Worm (Caenorhabditis elegans) whole organism, early embryonic: ENCODE data around the gene F20G2.2.
A peak's percentile ranks its signal among the peaks of the same experiment; 100 is the strongest.

Source experiments
- B0310.2 ChIP-seq: sonication (generic microtip); optimal IDR thresholded peaks from 2 replicates; lab custom pipeline; 2016; ENCODE audit warnings: mild to moderate bottlenecking, missing genetic modification characterization, missing compliant biosample characterization
- F13C5.2 ChIP-seq: sonication (generic microtip); optimal IDR thresholded peaks from 2 replicates; lab custom pipeline; 2017; ENCODE audit warnings: mild to moderate bottlenecking, missing genetic modification characterization, inconsistent platforms, missing compliant biosample characterization
- aly-1 ChIP-seq: sonication (generic microtip); optimal IDR thresholded peaks from 2 replicates; lab custom pipeline; 2016; ENCODE audit warnings: missing genetic modification characterization, missing compliant biosample characterization
- ama-1 ChIP-seq: fragments of 150-350 bp; optimal IDR thresholded peaks from 2 replicates; lab custom pipeline; 2014
- ceh-13 ChIP-seq: fragments of 200-800 bp; sonication (Bioruptor generic); optimal IDR thresholded peaks from 2 replicates; lab custom pipeline; 2018; ENCODE audit warnings: mild to moderate bottlenecking, missing genetic modification characterization, missing compliant biosample characterization
- ceh-36 ChIP-seq: sonication (generic microtip); optimal IDR thresholded peaks from 2 replicates; lab custom pipeline; 2016; ENCODE audit warnings: missing genetic modification characterization, inconsistent platforms, missing compliant biosample characterization
- ets-7 ChIP-seq: sonication (generic microtip); optimal IDR thresholded peaks from 2 replicates; lab custom pipeline; 2016; ENCODE audit warnings: missing genotype, missing genetic modification characterization, missing compliant biosample characterization
- flt-1 ChIP-seq: fragments of 200-800 bp; sonication (Bioruptor generic); IDR thresholded peaks from 2 replicates; pipeline ENCODE4 v1.3.6; 2022; ENCODE audit warnings: missing genetic modification characterization, missing compliant biosample characterization
- hmbx-1 ChIP-seq: sonication (generic microtip); optimal IDR thresholded peaks from 2 replicates; lab custom pipeline; 2016; ENCODE audit warnings: mild to moderate bottlenecking, missing genetic modification characterization, missing compliant biosample characterization
- hmg-4 ChIP-seq: fragments of 200-800 bp; sonication (Bioruptor generic); optimal IDR thresholded peaks from 2 replicates; lab custom pipeline; 2018; ENCODE audit warnings: mild to moderate bottlenecking, missing genetic modification characterization, missing compliant biosample characterization
- hnd-1 ChIP-seq: sonication (generic microtip); optimal IDR thresholded peaks from 2 replicates; lab custom pipeline; 2016; ENCODE audit warnings: missing genetic modification characterization, missing compliant biosample characterization
- pes-1 ChIP-seq: fragments of 200-800 bp; sonication (Bioruptor generic); IDR thresholded peaks from 2 replicates; pipeline ENCODE4 v1.3.6; 2022; ENCODE audit warnings: missing genetic modification reagents, missing genetic modification characterization, missing compliant biosample characterization
- scrt-1 ChIP-seq: fragments of 200-800 bp; sonication (Bioruptor generic); IDR thresholded peaks from 2 replicates; pipeline ENCODE4 v1.3.6; 2022; ENCODE audit warnings: missing genetic modification characterization, missing compliant biosample characterization
- sea-1 ChIP-seq: fragments of 200-800 bp; sonication (Bioruptor generic); conservative IDR thresholded peaks from 2 replicates; pipeline ENCODE4 v1.3.6; 2022; ENCODE audit warnings: missing genetic modification characterization, missing compliant biosample characterization
- tbx-11 ChIP-seq: fragments of 200-800 bp; sonication (Bioruptor generic); IDR thresholded peaks from 2 replicates; pipeline ENCODE4 v1.3.6; 2022; ENCODE audit warnings: missing genetic modification characterization, missing compliant biosample characterization
- tbx-37 ChIP-seq: fragments of 200-800 bp; sonication (Bioruptor generic); conservative IDR thresholded peaks from 2 replicates; pipeline ENCODE4 v1.3.6; 2022; ENCODE audit warnings: missing genetic modification reagents, missing genetic modification characterization, missing compliant biosample characterization
- tra-4 ChIP-seq: sonication (generic microtip); optimal IDR thresholded peaks from 2 replicates; lab custom pipeline; 2017; ENCODE audit warnings: missing genetic modification characterization, missing compliant biosample characterization

Gene F20G2.2

DNA sequence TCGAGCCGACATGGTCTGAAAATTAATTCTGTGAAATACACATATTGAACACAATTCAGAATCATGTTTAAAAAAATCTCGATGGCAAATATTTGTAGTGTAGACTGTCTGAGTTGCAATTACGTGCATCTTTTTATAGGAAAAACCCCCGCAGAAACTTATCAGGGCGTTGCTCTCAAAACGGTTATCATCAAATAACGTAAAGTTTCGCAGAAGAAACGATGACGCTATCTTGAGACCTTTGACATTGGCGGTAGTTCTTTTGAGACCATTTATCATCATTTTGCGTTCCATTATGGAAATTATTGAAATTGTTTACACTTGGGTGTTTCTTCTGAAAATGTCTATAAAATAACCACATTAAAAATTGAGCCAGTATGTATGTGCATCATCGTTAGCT is 25.4 kb downstream of the F20G2.2 start, which contains the start of gene dct-17:
TSS of gene dct-17 (minus strand) at position 23 of the 400 bp plus-strand sequence.
- TF ChIP-seq tbx-11 (GFP tag; lab: Robert Waterston, UW) (no peak), ets-7 (tag; lab: Kevin White, UChicago) (no peak), aly-1 (tag; lab: Kevin White, UChicago) (no peak), tbx-37 (GFP tag; lab: Robert Waterston, UW) (no peak), ceh-13 (no peak), flt-1 (GFP tag; lab: Robert Waterston, UW) (no peak), ama-1 (lab: Kevin White, UChicago) (no peak), ceh-36 (tag; lab: Kevin White, UChicago) (no peak), F13C5.2 (no peak), scrt-1 (GFP tag; lab: Robert Waterston, UW) (no peak), pes-1 (GFP tag; lab: Robert Waterston, UW) (no peak), sea-1 (no peak)

- TF ChIP-seq ama-1 (lab: Kevin White, UChicago) (no peak), ceh-36 (tag; lab: Kevin White, UChicago) (no peak), ets-7 (tag; lab: Kevin White, UChicago) (no peak), scrt-1 (GFP tag; lab: Robert Waterston, UW) (no peak), aly-1 (tag; lab: Kevin White, UChicago) (no peak), ceh-13 (no peak), F13C5.2 (no peak), flt-1 (GFP tag; lab: Robert Waterston, UW) (no peak)
Measured at ce11 chrV:13725574-13725973, 30.6 kb downstream of the F20G2.2 start, which contains the start of gene fbxa-181. Gene fbxa-181, plus strand, starts transcription at chrV:13725874.

DNA sequence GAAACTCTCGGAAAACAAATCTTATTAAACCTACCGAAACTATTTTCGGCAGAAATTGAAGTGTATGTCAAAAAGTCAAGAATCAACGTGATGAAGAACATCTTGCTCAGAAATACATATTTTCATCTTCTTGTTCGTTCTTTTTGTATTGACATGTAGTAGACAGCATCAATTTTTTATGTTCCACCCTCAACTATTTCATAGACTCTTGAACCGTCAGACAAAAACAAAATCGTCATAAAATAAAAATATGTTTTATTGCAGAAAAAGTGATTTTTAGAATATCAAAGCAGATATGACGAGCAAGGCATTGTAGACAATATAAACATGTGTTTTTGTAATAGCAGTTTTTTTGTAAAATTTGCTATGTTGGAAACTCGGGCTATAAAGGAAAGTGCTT is 31.4 kb downstream of the F20G2.2 start, which contains the start of gene F35E12.2:
TSS of gene F35E12.2 (minus strand) at position 101 of the 400 bp plus-strand sequence.
- TF ChIP-seq ceh-13 (no peak), F13C5.2 (no peak), pes-1 (GFP tag; lab: Robert Waterston, UW) (no peak), ceh-36 (tag; lab: Kevin White, UChicago) (no peak), aly-1 (tag; lab: Kevin White, UChicago) (no peak), hnd-1 (tag; lab: Kevin White, UChicago) (no peak), ama-1 (lab: Kevin White, UChicago) (no peak), sea-1 (no peak), tbx-11 (GFP tag; lab: Robert Waterston, UW) (no peak)

- no peak for TF ChIP-seq F13C5.2
- TF ChIP-seq flt-1 (GFP tag; lab: Robert Waterston, UW) = no peak
- TF ChIP-seq ceh-13 = no peak
- no peak for TF ChIP-seq ets-7 (tag; lab: Kevin White, UChicago)
- TF ChIP-seq scrt-1 (GFP tag; lab: Robert Waterston, UW) = no peak
Measured at ce11 chrV:13716531-13716930, 39.7 kb downstream of the F20G2.2 start, which contains the start of gene T01D3.6. Gene T01D3.6, plus strand, starts transcription at chrV:13716824.

DNA sequence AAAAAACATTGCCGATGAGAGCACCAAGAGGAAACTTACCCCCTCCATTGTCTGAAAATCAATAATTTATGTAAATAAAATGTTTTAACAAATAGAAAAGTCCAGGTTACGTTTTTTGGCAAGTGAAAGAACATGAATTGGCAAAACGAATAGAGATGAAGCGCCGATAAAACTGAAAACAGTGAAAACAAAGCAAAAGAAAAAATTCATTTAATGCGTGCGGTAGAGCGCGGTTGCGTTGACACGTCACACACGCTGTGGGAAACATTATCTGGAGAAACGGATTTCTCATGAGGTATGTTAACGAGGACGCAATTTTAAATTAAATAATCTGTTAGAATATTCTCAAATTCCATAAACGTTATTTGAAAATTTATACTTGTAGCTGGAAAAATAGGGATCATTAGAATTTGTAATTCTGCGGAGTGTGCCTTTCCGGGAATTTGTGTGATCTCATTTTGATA is 41.0 kb downstream of the F20G2.2 start, which contains the start of gene zipt-9:
TSS of gene zipt-9 (minus strand) at position 51 of the 464 bp plus-strand sequence.
- no peak for TF ChIP-seq ama-1 (lab: Kevin White, UChicago)
- peak; percentile 28 for TF ChIP-seq tra-4 (tag; lab: Kevin White, UChicago)
- peak; percentile 70 for TF ChIP-seq tbx-37 (GFP tag; lab: Robert Waterston, UW)
- TF ChIP-seq pes-1 (GFP tag; lab: Robert Waterston, UW) = no peak
- no peak for TF ChIP-seq scrt-1 (GFP tag; lab: Robert Waterston, UW)
- no peak for TF ChIP-seq flt-1 (GFP tag; lab: Robert Waterston, UW)
- peak; percentile 11 for TF ChIP-seq hmg-4 (GFP tag; lab: Kevin White, UChicago)
- TF ChIP-seq aly-1 (tag; lab: Kevin White, UChicago) = no peak
- TF ChIP-seq ceh-13 = no peak
- TF ChIP-seq ets-7 (tag; lab: Kevin White, UChicago) = peak; percentile 57
- no peak for TF ChIP-seq hmbx-1 (tag; lab: Kevin White, UChicago)
- TF ChIP-seq hnd-1 (tag; lab: Kevin White, UChicago) = no peak
- TF ChIP-seq B0310.2 (tag; lab: Kevin White, UChicago) = peak; percentile 34
- TF ChIP-seq tbx-11 (GFP tag; lab: Robert Waterston, UW) = 0 out of 2 replicates have a peak, but pooled peaks have one; percentile 45
- no peak for TF ChIP-seq sea-1
- TF ChIP-seq ceh-36 (tag; lab: Kevin White, UChicago) = no peak
- TF ChIP-seq F13C5.2 = peak; percentile 72

DNA sequence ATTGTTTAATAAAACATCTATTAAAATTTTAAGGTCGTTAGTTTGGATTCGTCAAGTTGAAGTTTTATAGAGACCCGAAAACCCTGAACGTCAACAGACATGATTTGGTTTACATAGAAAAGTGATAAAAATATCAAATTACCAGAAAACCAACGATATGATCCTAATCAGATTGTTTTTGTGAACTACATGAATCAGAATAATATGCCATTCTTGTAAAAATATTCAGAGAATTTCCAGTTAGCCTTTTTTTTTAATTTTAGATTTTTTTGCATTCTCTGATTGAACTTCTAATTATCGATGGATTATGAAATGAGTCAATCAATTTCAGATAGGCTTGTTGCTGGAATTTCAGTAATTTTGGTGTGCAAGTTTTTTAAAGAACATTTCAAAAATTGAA is 45.1 kb downstream of the F20G2.2 start, which contains the start of gene srx-96:
TSS of gene srx-96 (plus strand) at position 301 of the 400 bp plus-strand sequence.
- TF ChIP-seq tbx-37 (GFP tag; lab: Robert Waterston, UW) = no peak
- no peak for TF ChIP-seq tbx-11 (GFP tag; lab: Robert Waterston, UW)
- TF ChIP-seq ets-7 (tag; lab: Kevin White, UChicago) = no peak
- TF ChIP-seq ama-1 (lab: Kevin White, UChicago) = no peak
- no peak for TF ChIP-seq F13C5.2
- TF ChIP-seq ceh-36 (tag; lab: Kevin White, UChicago) = no peak
- TF ChIP-seq ceh-13 = no peak
- TF ChIP-seq hmbx-1 (tag; lab: Kevin White, UChicago) = no peak
- no peak for TF ChIP-seq hnd-1 (tag; lab: Kevin White, UChicago)
- no peak for TF ChIP-seq B0310.2 (tag; lab: Kevin White, UChicago)
- no peak for TF ChIP-seq hmg-4 (GFP tag; lab: Kevin White, UChicago)
- TF ChIP-seq tra-4 (tag; lab: Kevin White, UChicago) = no peak
- no peak for TF ChIP-seq scrt-1 (GFP tag; lab: Robert Waterston, UW)
- no peak for TF ChIP-seq flt-1 (GFP tag; lab: Robert Waterston, UW)
- TF ChIP-seq aly-1 (tag; lab: Kevin White, UChicago) = no peak

DNA sequence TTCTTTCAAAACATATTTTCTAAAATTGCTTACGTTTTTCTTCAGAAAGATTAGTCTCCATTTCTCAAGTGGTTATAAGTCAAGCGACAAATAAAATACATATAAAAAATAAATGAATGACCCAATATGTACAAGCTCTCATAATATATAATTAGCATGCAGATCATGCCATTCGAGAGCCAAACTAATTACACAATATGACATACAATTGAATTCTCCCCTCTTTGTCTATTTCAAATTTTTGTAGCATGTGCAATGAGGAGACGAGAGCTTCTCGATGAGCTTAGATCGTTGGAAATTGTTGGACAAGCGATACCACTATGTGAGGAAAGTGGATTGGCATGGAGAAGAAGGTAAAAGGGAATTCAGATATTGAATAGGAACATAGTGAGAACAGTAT is 48.9 kb downstream of the F20G2.2 start, which contains the start of gene hlh-34:
TSS of gene hlh-34 (minus strand) at position 101 of the 400 bp plus-strand sequence.
- TF ChIP-seq tbx-37 (GFP tag; lab: Robert Waterston, UW) = no peak
- no peak for TF ChIP-seq sea-1
- TF ChIP-seq ceh-13 = no peak
- TF ChIP-seq B0310.2 (tag; lab: Kevin White, UChicago) = no peak
- no peak for TF ChIP-seq ceh-36 (tag; lab: Kevin White, UChicago)
- no peak for TF ChIP-seq hmg-4 (GFP tag; lab: Kevin White, UChicago)
- no peak for TF ChIP-seq hmbx-1 (tag; lab: Kevin White, UChicago)
- no peak for TF ChIP-seq hnd-1 (tag; lab: Kevin White, UChicago)
- TF ChIP-seq pes-1 (GFP tag; lab: Robert Waterston, UW) = no peak
